Worm (Caenorhabditis elegans): Measurements from ENCODE around the gene F21D9.3.

Gene F21D9.3

DNA sequence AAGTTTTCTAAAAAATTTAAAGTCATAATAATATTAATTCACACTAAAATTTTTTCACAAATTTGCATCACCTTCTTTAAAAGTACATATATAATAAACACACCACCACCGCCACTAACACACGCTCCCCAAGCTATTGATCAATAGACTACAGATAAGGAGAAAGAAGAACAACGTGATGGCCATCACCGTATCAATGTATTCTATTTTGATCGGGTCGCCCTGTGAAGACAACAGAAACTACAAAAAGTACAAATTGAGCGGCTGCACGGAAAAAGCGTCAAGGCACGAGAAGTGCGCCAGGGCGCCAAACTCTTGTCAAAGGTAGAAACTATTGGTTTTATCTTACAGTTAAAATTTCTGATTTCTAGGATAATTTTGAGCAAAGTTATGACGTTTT is 45.2 kb downstream of the F21D9.3 start:
- TF ChIP-seq nhr-129 (tag; optimal IDR thresholded peaks at IDR 0.05) (peak; percentile 4), ceh-16 (tag; optimal IDR thresholded peaks at IDR 0.05) (no peak), lin-13 (GFP tag; optimal IDR thresholded peaks at IDR 0.05) (peak; percentile 22), unc-55 (GFP tag; optimal IDR thresholded peaks at IDR 0.05) (no peak), fos-1 (tag; optimal IDR thresholded peaks at IDR 0.05) (peak; percentile 67), sma-3 (GFP tag; optimal IDR thresholded peaks at IDR 0.05) (peak; percentile 35), mbf-1 (tag; optimal IDR thresholded peaks at IDR 0.05) (no peak), gmeb-1 (tag; optimal IDR thresholded peaks at IDR 0.05) (peak; percentile 6), egl-27 (tag; optimal IDR thresholded peaks at IDR 0.05) (no peak), mdl-1 (tag; optimal IDR thresholded peaks at IDR 0.05) (no peak), nhr-21 (tag; optimal IDR thresholded peaks at IDR 0.05) (peak; percentile 38), ZK546.5 (tag; optimal IDR thresholded peaks at IDR 0.05) (no peak), nhr-25 (tag; optimal IDR thresholded peaks at IDR 0.05) (peak; percentile 21), nhr-77 (tag; optimal IDR thresholded peaks at IDR 0.05) (no peak), crh-2 (tag; optimal IDR thresholded peaks at IDR 0.05) (peak; percentile 71), nhr-6 (tag; optimal IDR thresholded peaks at IDR 0.05) (no peak), F13H6.1 (tag; optimal IDR thresholded peaks at IDR 0.05) (peak; percentile 17), sem-4 (tag; optimal IDR thresholded peaks at IDR 0.05) (no peak), ceh-82 (tag; optimal IDR thresholded peaks at IDR 0.05) (no peak), ama-1 (optimal IDR thresholded peaks at IDR 0.05) (no peak), skn-1 (tag; optimal IDR thresholded peaks at IDR 0.05) (no peak), sma-9 (GFP tag; optimal IDR thresholded peaks at IDR 0.05) (peak; percentile 72), sma-9 (tag; optimal IDR thresholded peaks at IDR 0.05) (no peak), ztf-11 (tag; optimal IDR thresholded peaks at IDR 0.05) (no peak)

DNA sequence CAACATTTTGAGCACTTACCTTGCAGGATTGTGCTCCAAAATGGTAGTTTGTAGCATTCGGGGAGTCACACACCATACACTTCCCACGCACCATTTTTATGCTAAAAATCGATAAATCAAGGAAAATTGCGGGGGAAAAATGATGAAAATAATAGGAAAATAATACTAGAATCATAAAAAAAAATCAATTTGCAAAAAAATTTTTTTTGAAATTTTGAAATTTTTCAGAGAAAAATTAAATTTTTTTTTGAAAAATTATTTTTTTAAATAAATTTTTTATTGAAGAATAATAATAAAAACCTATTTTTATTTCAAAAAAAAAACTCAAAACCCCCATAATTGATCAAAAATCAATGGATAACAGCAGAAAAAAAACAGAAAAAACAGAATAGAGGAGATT is 45.8 kb downstream of the F21D9.3 start, which contains the start of gene nhr-79:
Gene nhr-79, minus strand, starts transcription at position 101 of the 400 bp plus-strand sequence.
- no peak for TF ChIP-seq ceh-16 (tag; optimal IDR thresholded peaks at IDR 0.05)
- TF ChIP-seq nhr-10 (tag; optimal IDR thresholded peaks at IDR 0.05): no peak
- no peak for TF ChIP-seq nhr-23 (tag; optimal IDR thresholded peaks at IDR 0.05)
- no peak for TF ChIP-seq crh-2 (tag; optimal IDR thresholded peaks at IDR 0.05)
- TF ChIP-seq lsy-2 (tag; optimal IDR thresholded peaks at IDR 0.05): no peak
- TF ChIP-seq skn-1 (tag; optimal IDR thresholded peaks at IDR 0.05): no peak
- no peak for TF ChIP-seq ZK546.5 (tag; optimal IDR thresholded peaks at IDR 0.05)
- no peak for TF ChIP-seq unc-39 (tag; optimal IDR thresholded peaks at IDR 0.05)
- TF ChIP-seq unc-62 (GFP tag; optimal IDR thresholded peaks at IDR 0.05): no peak
